Worm (Caenorhabditis elegans) whole organism, mixed stage, embryonic: ENCODE data around the gene T18D3.1.

ENCODE experiments used
- M03D4.4 ChIP-seq: sonication (generic microtip); optimal IDR thresholded peaks from 2 replicates; lab custom pipeline; 2017; ENCODE audit warnings: mild to moderate bottlenecking, missing genetic modification characterization, missing compliant biosample characterization
- bed-3 ChIP-seq: fragments of 200-800 bp; sonication (Bioruptor generic); optimal IDR thresholded peaks from 3 replicates; lab custom pipeline; 2018; ENCODE audit warnings: mild to moderate bottlenecking, missing genetic modification characterization, moderate library complexity, missing compliant biosample characterization
- blmp-1 ChIP-seq: fragments of 150-350 bp; optimal IDR thresholded peaks from 2 replicates; lab custom pipeline; 2014; ENCODE audit warnings: missing biosample characterization, missing genetic modification characterization
- ceh-39 ChIP-seq: fragments of 150-350 bp; optimal IDR thresholded peaks from 2 replicates; lab custom pipeline; 2014; ENCODE audit warnings: missing biosample characterization, missing genetic modification characterization
- ceh-43 ChIP-seq: fragments of 200-800 bp; sonication (Bioruptor generic); optimal IDR thresholded peaks from 2 replicates; lab custom pipeline; 2018; ENCODE audit warnings: mild to moderate bottlenecking, missing genetic modification characterization, moderate library complexity, missing compliant biosample characterization
- ceh-83 ChIP-seq: fragments of 200-800 bp; sonication (Bioruptor generic); optimal IDR thresholded peaks from 2 replicates; lab custom pipeline; 2018; ENCODE audit warnings: mild to moderate bottlenecking, missing genetic modification characterization, missing compliant biosample characterization
- ces-1 ChIP-seq: fragments of 150-350 bp; optimal IDR thresholded peaks from 2 replicates; lab custom pipeline; 2014; ENCODE audit warnings: missing biosample characterization, missing genetic modification reagents, missing genetic modification characterization
- cnd-1 ChIP-seq: fragments of 200-800 bp; sonication (Bioruptor generic); optimal IDR thresholded peaks from 2 replicates; lab custom pipeline; 2018; ENCODE audit warnings: mild to moderate bottlenecking, missing genetic modification characterization, missing compliant biosample characterization
- drap-1 ChIP-seq: fragments of 200-800 bp; sonication (Bioruptor generic); optimal IDR thresholded peaks from 3 replicates; lab custom pipeline; 2018; ENCODE audit warnings: mild to moderate bottlenecking, missing genetic modification characterization, missing compliant biosample characterization
- elt-1 ChIP-seq: sonication (generic microtip); optimal IDR thresholded peaks from 2 replicates; lab custom pipeline; 2017; ENCODE audit warnings: missing genetic modification characterization, mild to moderate bottlenecking, missing compliant biosample characterization, antibody characterized with exemption, moderate library complexity, borderline replicate concordance; ENCODE audit not compliant: insufficient read depth
- elt-3 ChIP-seq: fragments of 150-350 bp; optimal IDR thresholded peaks from 2 replicates; lab custom pipeline; 2014; ENCODE audit warnings: missing biosample characterization, missing genetic modification characterization
- flh-1 ChIP-seq: fragments of 200-800 bp; sonication (Bioruptor generic); optimal IDR thresholded peaks from 2 replicates; lab custom pipeline; 2018; ENCODE audit warnings: mild to moderate bottlenecking, missing genetic modification characterization, moderate library complexity, missing compliant biosample characterization
- ham-2 ChIP-seq: fragments of 200-800 bp; sonication (Bioruptor generic); optimal IDR thresholded peaks from 2 replicates; lab custom pipeline; 2018; ENCODE audit warnings: mild to moderate bottlenecking, missing genetic modification characterization, missing compliant biosample characterization
- hlh-1 ChIP-seq: fragments of 150-350 bp; optimal IDR thresholded peaks from 2 replicates; lab custom pipeline; 2014; ENCODE audit warnings: missing biosample characterization, missing genetic modification reagents, missing genetic modification characterization
- lin-13 ChIP-seq: fragments of 150-350 bp; optimal IDR thresholded peaks from 2 replicates; lab custom pipeline; 2014; ENCODE audit warnings: missing biosample characterization, missing genetic modification characterization
- lin-32 ChIP-seq: fragments of 200-800 bp; sonication (Bioruptor generic); optimal IDR thresholded peaks from 2 replicates; lab custom pipeline; 2018; ENCODE audit warnings: mild to moderate bottlenecking, missing genetic modification characterization, missing compliant biosample characterization
- lsy-2 ChIP-seq: fragments of 150-350 bp; optimal IDR thresholded peaks from 2 replicates; lab custom pipeline; 2014; ENCODE audit warnings: missing biosample characterization, missing genetic modification characterization
- mab-5 ChIP-seq: fragments of 150-350 bp; optimal IDR thresholded peaks from 2 replicates; lab custom pipeline; 2014; ENCODE audit warnings: missing biosample characterization, missing genetic modification characterization
- mep-1 ChIP-seq: fragments of 150-350 bp; optimal IDR thresholded peaks from 2 replicates; lab custom pipeline; 2017; ENCODE audit warnings: missing biosample characterization, missing genetic modification reagents, missing genetic modification characterization, inconsistent platforms
- mls-2 ChIP-seq: sonication (generic microtip); optimal IDR thresholded peaks from 2 replicates; lab custom pipeline; 2016; ENCODE audit warnings: mild to moderate bottlenecking, missing genetic modification characterization, moderate library complexity, missing compliant biosample characterization
- nhr-12 ChIP-seq: fragments of 150-350 bp; optimal IDR thresholded peaks from 2 replicates; lab custom pipeline; 2014; ENCODE audit warnings: missing biosample characterization, missing genetic modification characterization
- nhr-2 ChIP-seq: fragments of 150-350 bp; optimal IDR thresholded peaks from 2 replicates; lab custom pipeline; 2014; ENCODE audit warnings: missing biosample characterization, missing genetic modification characterization
- nhr-237 ChIP-seq: fragments of 150-350 bp; optimal IDR thresholded peaks from 2 replicates; lab custom pipeline; 2014; ENCODE audit warnings: missing biosample characterization, missing genetic modification characterization
- nhr-28 ChIP-seq: fragments of 150-350 bp; optimal IDR thresholded peaks from 2 replicates; lab custom pipeline; 2014; ENCODE audit warnings: missing biosample characterization, missing genetic modification characterization
- nhr-76 ChIP-seq: sonication (generic microtip); optimal IDR thresholded peaks from 2 replicates; lab custom pipeline; 2017; ENCODE audit warnings: missing biosample characterization, missing genetic modification characterization
- pha-4 ChIP-seq: fragments of 150-350 bp; optimal IDR thresholded peaks from 2 replicates; lab custom pipeline; 2018; ENCODE audit warnings: missing biosample characterization, missing genetic modification reagents, missing genetic modification characterization
- sem-2 ChIP-seq: fragments of 200-800 bp; sonication (Bioruptor generic); optimal IDR thresholded peaks from 2 replicates; lab custom pipeline; 2018; ENCODE audit warnings: mild to moderate bottlenecking, missing genetic modification characterization, missing compliant biosample characterization
- snpc-4 ChIP-seq: fragments of 150-350 bp; optimal IDR thresholded peaks from 2 replicates; lab custom pipeline; 2014; ENCODE audit warnings: missing biosample characterization, missing genetic modification characterization
- sptf-1 ChIP-seq: sonication (generic microtip); optimal IDR thresholded peaks from 2 replicates; lab custom pipeline; 2017; ENCODE audit warnings: mild to moderate bottlenecking, missing genetic modification characterization, moderate library complexity, missing compliant biosample characterization
- tbx-8 ChIP-seq: fragments of 200-800 bp; sonication (Bioruptor generic); optimal IDR thresholded peaks from 2 replicates; lab custom pipeline; 2018; ENCODE audit warnings: mild to moderate bottlenecking, missing genetic modification characterization, moderate library complexity, missing compliant biosample characterization
- unc-120 ChIP-seq: sonication (generic microtip); optimal IDR thresholded peaks from 2 replicates; lab custom pipeline; 2017; ENCODE audit warnings: missing genetic modification characterization, missing compliant biosample characterization; ENCODE audit not compliant: poor library complexity, severe bottlenecking
- unc-39 ChIP-seq: fragments of 150-350 bp; optimal IDR thresholded peaks from 2 replicates; lab custom pipeline; 2014; ENCODE audit warnings: missing biosample characterization, missing genetic modification characterization
- unc-62 ChIP-seq: fragments of 150-350 bp; optimal IDR thresholded peaks from 2 replicates; lab custom pipeline; 2014; ENCODE audit warnings: missing biosample characterization, missing genetic modification reagents, missing genetic modification characterization
- zip-8 ChIP-seq: fragments of 150-350 bp; optimal IDR thresholded peaks from 2 replicates; lab custom pipeline; 2014; ENCODE audit warnings: missing biosample characterization, missing genetic modification characterization
- ztf-11 ChIP-seq: fragments of 150-350 bp; optimal IDR thresholded peaks from 2 replicates; lab custom pipeline; 2014; ENCODE audit warnings: missing biosample characterization, missing genetic modification characterization

Gene T18D3.1

ce11 chrX:12458021-12458420, 3.5 kb downstream of the T18D3.1 start:
- TF ChIP-seq nhr-76 (tag; lab: Kevin White, UChicago) (no peak), blmp-1 (tag; lab: Kevin White, UChicago) (no peak), M03D4.4 (peak; percentile 82), sem-2 (GFP tag; lab: Kevin White, UChicago) (peak; percentile 74), snpc-4 (tag; lab: Kevin White, UChicago) (no peak), unc-62 (peak; percentile 47), nhr-237 (peak; percentile 30), ham-2 (GFP tag; lab: Kevin White, UChicago) (peak; percentile 80), ceh-83 (GFP tag; lab: Kevin White, UChicago) (peak; percentile 77), ztf-11 (tag; lab: Kevin White, UChicago) (no peak), drap-1 (GFP tag; lab: Kevin White, UChicago) (peak; percentile 83), lsy-2 (tag; lab: Kevin White, UChicago) (no peak), tbx-8 (GFP tag; lab: Kevin White, UChicago) (peak; percentile 38), mab-5 (tag; lab: Kevin White, UChicago) (no peak), nhr-12 (tag; lab: Kevin White, UChicago) (no peak), pha-4 (tag; lab: Kevin White, UChicago) (no peak), elt-3 (tag; lab: Kevin White, UChicago) (no peak), unc-120 (tag; lab: Kevin White, UChicago) (peak; percentile 60), elt-1 (no peak), zip-8 (tag; lab: Kevin White, UChicago) (no peak), nhr-2 (tag; lab: Kevin White, UChicago) (no peak), hlh-1 (tag; lab: Kevin White, UChicago) (peak; percentile 53), mep-1 (tag; lab: Kevin White, UChicago) (peak; percentile 28), flh-1 (no peak), ceh-43 (GFP tag; lab: Kevin White, UChicago) (peak; percentile 35), ceh-39 (tag; lab: Kevin White, UChicago) (no peak), mls-2 (peak; percentile 80), cnd-1 (tag; lab: Kevin White, UChicago) (peak; percentile 76), lin-13 (tag; lab: Kevin White, UChicago) (peak; percentile 10), sptf-1 (tag; lab: Kevin White, UChicago) (peak; percentile 73), ces-1 (GFP tag; lab: Kevin White, UChicago) (no peak), nhr-28 (tag; lab: Kevin White, UChicago) (no peak), bed-3 (peak; percentile 53), unc-39 (no peak), lin-32 (GFP tag; lab: Kevin White, UChicago) (peak; percentile 77)

- TF ChIP-seq nhr-237 (no peak), lin-32 (GFP tag; lab: Kevin White, UChicago) (no peak), cnd-1 (tag; lab: Kevin White, UChicago) (no peak), ztf-11 (tag; lab: Kevin White, UChicago) (no peak), zip-8 (tag; lab: Kevin White, UChicago) (no peak), unc-62 (no peak), lsy-2 (tag; lab: Kevin White, UChicago) (no peak), nhr-76 (tag; lab: Kevin White, UChicago) (no peak), nhr-28 (tag; lab: Kevin White, UChicago) (no peak), mab-5 (tag; lab: Kevin White, UChicago) (no peak), mep-1 (tag; lab: Kevin White, UChicago) (no peak), lin-13 (tag; lab: Kevin White, UChicago) (no peak), nhr-12 (tag; lab: Kevin White, UChicago) (no peak), ces-1 (GFP tag; lab: Kevin White, UChicago) (no peak), mls-2 (no peak)
Observed at ce11 chrX:12461557-12461956, 7.0 kb downstream of the T18D3.1 start, which contains the start of gene odr-7. Gene odr-7 (minus strand): TSS chrX:12461657.

- TF ChIP-seq nhr-12 (tag; lab: Kevin White, UChicago), result no peak
- no peak for TF ChIP-seq cnd-1 (tag; lab: Kevin White, UChicago)
- no peak for TF ChIP-seq drap-1 (GFP tag; lab: Kevin White, UChicago)
- TF ChIP-seq blmp-1 (tag; lab: Kevin White, UChicago), result no peak
- no peak for TF ChIP-seq nhr-2 (tag; lab: Kevin White, UChicago)
- TF ChIP-seq lin-13 (tag; lab: Kevin White, UChicago), result no peak
- no peak for TF ChIP-seq ztf-11 (tag; lab: Kevin White, UChicago)
- no peak for TF ChIP-seq ceh-43 (GFP tag; lab: Kevin White, UChicago)
- TF ChIP-seq ceh-83 (GFP tag; lab: Kevin White, UChicago), result no peak
- no peak for TF ChIP-seq zip-8 (tag; lab: Kevin White, UChicago)
- TF ChIP-seq ham-2 (GFP tag; lab: Kevin White, UChicago), result no peak
- TF ChIP-seq mls-2, result no peak
- no peak for TF ChIP-seq snpc-4 (tag; lab: Kevin White, UChicago)
- no peak for TF ChIP-seq unc-39
- TF ChIP-seq unc-62, result no peak
- no peak for TF ChIP-seq ceh-39 (tag; lab: Kevin White, UChicago)
- no peak for TF ChIP-seq hlh-1 (tag; lab: Kevin White, UChicago)
- TF ChIP-seq tbx-8 (GFP tag; lab: Kevin White, UChicago), result no peak
Observed at ce11 chrX:12463504-12463903, 9.0 kb downstream of the T18D3.1 start, which contains the start of gene T18D3.5. Gene T18D3.5 (plus strand): TSS chrX:12463804.
